Worm (Caenorhabditis elegans): Measurements from ENCODE around the gene Y66A7A.4.

Gene Y66A7A.4

ce11 chrIII:11615802-11616201, 3.4 kb downstream of the Y66A7A.4 start:
- TF ChIP-seq ceh-9 (tag; optimal IDR thresholded peaks at IDR 0.05) (no peak), eyg-1 (tag; optimal IDR thresholded peaks at IDR 0.05) (no peak), fkh-10 (GFP tag; optimal IDR thresholded peaks at IDR 0.05) (no peak), ets-4 (tag; optimal IDR thresholded peaks at IDR 0.05) (no peak), ceh-30 (tag; optimal IDR thresholded peaks at IDR 0.05) (no peak), dmd-4 (tag; optimal IDR thresholded peaks at IDR 0.05; ENCODE audit: borderline replicate concordance) (no peak), sox-4 (tag; optimal IDR thresholded peaks at IDR 0.05) (no peak), pag-3 (tag; optimal IDR thresholded peaks at IDR 0.05; ENCODE audit: borderline replicate concordance) (no peak), unc-55 (GFP tag; optimal IDR thresholded peaks at IDR 0.05) (no peak), pax-1 (tag; optimal IDR thresholded peaks at IDR 0.05) (no peak), che-1 (tag; optimal IDR thresholded peaks at IDR 0.05) (no peak), rnt-1 (tag; optimal IDR thresholded peaks at IDR 0.05) (no peak), ceh-2 (tag; optimal IDR thresholded peaks at IDR 0.05) (no peak), ama-1 (optimal IDR thresholded peaks at IDR 0.05) (no peak), lin-11 (tag; optimal IDR thresholded peaks at IDR 0.05) (no peak)

DNA sequence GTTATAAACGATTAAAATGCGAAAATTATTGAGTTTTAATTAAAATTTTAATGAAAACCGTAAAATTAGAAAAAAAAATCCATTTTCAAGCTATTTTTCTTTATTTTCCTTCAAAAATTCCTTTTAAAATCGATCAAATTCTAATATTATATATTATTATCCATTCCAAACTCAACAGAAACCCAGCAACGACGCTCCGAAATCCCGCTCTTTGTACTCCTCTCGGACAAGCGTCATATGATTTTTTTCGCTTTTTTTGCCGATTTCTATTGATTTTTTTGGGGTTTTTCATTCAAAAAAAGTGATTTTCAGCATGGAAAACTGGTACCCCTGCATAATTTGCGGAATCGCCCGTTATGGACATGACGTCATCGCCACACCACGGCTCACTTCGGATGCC, 4.0 kb downstream of the Y66A7A.4 start, which contains the start of gene ceh-91:
Gene ceh-91, plus strand, starts transcription at position 301 of the 400 bp plus-strand sequence.
- TF ChIP-seq dmd-4 (tag; optimal IDR thresholded peaks at IDR 0.05; ENCODE audit: borderline replicate concordance): no peak
- TF ChIP-seq ttx-3 (tag; optimal IDR thresholded peaks at IDR 0.05): no peak
- TF ChIP-seq hlh-30 (tag; optimal IDR thresholded peaks at IDR 0.05; ENCODE audit: insufficient read depth): no peak
- TF ChIP-seq madf-2 (tag; optimal IDR thresholded peaks at IDR 0.05): no peak
- TF ChIP-seq odd-2 (tag; optimal IDR thresholded peaks at IDR 0.05): no peak
- TF ChIP-seq pag-3 (tag; optimal IDR thresholded peaks at IDR 0.05; ENCODE audit: borderline replicate concordance): no peak
- TF ChIP-seq K02D7.2 (tag; optimal IDR thresholded peaks at IDR 0.05): no peak
- no peak for TF ChIP-seq pha-4 (tag; optimal IDR thresholded peaks at IDR 0.05)
- TF ChIP-seq unc-42 (tag; optimal IDR thresholded peaks at IDR 0.05): no peak
- no peak for TF ChIP-seq unc-55 (GFP tag; optimal IDR thresholded peaks at IDR 0.05)

DNA sequence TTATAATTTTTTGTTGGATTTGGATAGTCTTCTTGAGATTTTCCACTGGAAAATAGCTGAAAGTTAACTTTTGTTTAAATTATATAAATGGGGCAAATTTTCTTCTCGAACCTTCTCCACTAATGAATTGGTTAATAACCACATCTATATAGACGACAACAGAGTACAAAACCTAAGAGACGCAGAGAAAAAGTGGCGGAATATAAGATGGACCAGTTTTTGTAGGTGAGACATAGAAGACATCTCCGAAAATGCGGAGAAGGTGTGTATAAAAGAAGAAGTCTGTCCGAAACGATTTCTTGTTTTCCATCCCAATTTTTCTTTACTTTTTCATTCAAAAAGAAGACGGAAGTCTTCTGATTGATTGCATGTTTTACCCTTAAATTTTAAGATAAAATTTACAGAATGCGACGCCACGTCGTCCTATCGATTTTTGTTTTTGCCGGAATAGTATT, 12.5 kb downstream of the Y66A7A.4 start, which contains the start of gene gly-8:
Gene gly-8, plus strand, starts transcription at position 405 of the 455 bp plus-strand sequence.
- TF ChIP-seq fkh-6 (tag; optimal IDR thresholded peaks at IDR 0.05) (no peak), ceh-2 (tag; optimal IDR thresholded peaks at IDR 0.05) (no peak), ceh-19 (GFP tag; optimal IDR thresholded peaks at IDR 0.05) (no peak), unc-42 (tag; optimal IDR thresholded peaks at IDR 0.05) (no peak), pros-1 (tag; optimal IDR thresholded peaks at IDR 0.05) (no peak), C38D4.7 (GFP tag; optimal IDR thresholded peaks at IDR 0.05) (no peak), fkh-10 (GFP tag; optimal IDR thresholded peaks at IDR 0.05) (no peak), hlh-8 (tag; optimal IDR thresholded peaks at IDR 0.05) (no peak), ceh-45 (GFP tag; IDR thresholded peaks at IDR 0.05) (no peak)

DNA sequence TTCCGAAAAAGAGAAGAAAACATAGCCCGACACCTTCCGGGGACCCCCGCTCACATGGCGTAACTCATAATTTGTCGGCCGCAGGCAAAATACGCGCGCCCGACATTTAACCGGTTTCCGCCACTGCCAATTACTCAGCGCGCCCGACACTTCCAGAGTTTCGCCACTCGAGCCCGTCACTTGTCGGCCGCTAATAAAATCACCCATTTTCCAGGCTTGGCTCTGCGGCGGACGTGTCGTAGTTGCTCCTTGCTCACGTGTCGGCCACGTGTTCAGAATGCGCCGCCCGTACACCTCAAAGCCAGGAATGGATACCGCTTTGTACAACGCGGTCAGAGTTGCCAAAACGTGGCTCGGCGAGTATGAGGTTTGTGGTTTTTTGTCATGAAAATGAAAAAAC, 15.2 kb downstream of the Y66A7A.4 start:
- TF ChIP-seq rnt-1 (tag; optimal IDR thresholded peaks at IDR 0.05) (no peak), mec-3 (tag; optimal IDR thresholded peaks at IDR 0.05; ENCODE audit: borderline replicate concordance) (peak; percentile 30), ceh-34 (tag; optimal IDR thresholded peaks at IDR 0.05) (no peak)

DNA sequence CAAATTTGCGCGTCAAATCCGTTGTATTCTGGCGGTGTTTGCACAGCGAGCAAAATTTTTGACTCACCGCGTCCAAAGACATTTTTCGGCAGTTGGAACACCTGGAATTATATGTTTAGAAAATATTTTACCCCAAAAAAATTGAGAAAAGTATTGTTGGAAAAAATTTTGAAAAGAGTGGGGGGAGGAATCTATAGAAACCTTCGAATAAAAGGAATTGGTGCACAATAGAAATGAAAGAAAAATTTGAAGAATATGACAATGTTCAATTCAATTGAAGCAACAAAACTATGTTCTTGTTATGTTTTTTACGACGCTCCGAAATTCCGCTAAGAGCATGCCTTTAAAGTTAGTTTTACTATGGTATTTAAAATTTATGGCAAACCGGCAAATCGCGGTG, 16.9 kb downstream of the Y66A7A.4 start, which contains the start of gene Y66A7A.7:
Gene Y66A7A.7, minus strand, starts transcription at position 101 of the 400 bp plus-strand sequence.
- no peak for TF ChIP-seq ceh-34 (tag; optimal IDR thresholded peaks at IDR 0.05)
- TF ChIP-seq pha-2 (tag; optimal IDR thresholded peaks at IDR 0.05): no peak
- no peak for TF ChIP-seq fax-1 (tag; optimal IDR thresholded peaks at IDR 0.05)
- no peak for TF ChIP-seq ahr-1 (tag; optimal IDR thresholded peaks at IDR 0.05)
- TF ChIP-seq ref-2 (tag; optimal IDR thresholded peaks at IDR 0.05): no peak
- no peak for TF ChIP-seq ets-4 (tag; optimal IDR thresholded peaks at IDR 0.05)
- no peak for TF ChIP-seq sdc-2 (tag; optimal IDR thresholded peaks at IDR 0.05)
- TF ChIP-seq dve-1 (tag; optimal IDR thresholded peaks at IDR 0.05): no peak
- no peak for TF ChIP-seq che-1 (tag; optimal IDR thresholded peaks at IDR 0.05)
- TF ChIP-seq syd-9 (tag; optimal IDR thresholded peaks at IDR 0.05): no peak
- no peak for TF ChIP-seq hlh-15 (tag; optimal IDR thresholded peaks at IDR 0.05)

Measured in whole organism, late embryonic.